Fruit fly (Drosophila melanogaster): Measurements from ENCODE around the gene BG642312.
A peak's percentile ranks its signal among the peaks of the same experiment; 100 is the strongest.

The BG642312 gene

dm6 chr3L:6256408-6257188 is 23.4 kb upstream of the BG642312 start, which contains the start of gene Best2 (continued):
- TF ChIP-seq CG33557 (GFP tag; optimal IDR thresholded peaks at IDR 0.05) (peak; percentile 82), gcm2 (GFP tag; optimal IDR thresholded peaks at IDR 0.05) (no peak), CG8089 (GFP tag; optimal IDR thresholded peaks at IDR 0.05) (peak; percentile 60), CG31441 (GFP tag; IDR thresholded peaks at IDR 0.05) (peak; percentile 88), zen (tag; optimal IDR thresholded peaks at IDR 0.05) (peak; percentile 7), CG11456 (GFP tag; IDR thresholded peaks at IDR 0.05) (peak; percentile 81), CG4424 (GFP tag; optimal IDR thresholded peaks at IDR 0.05) (peak; percentile 86), inv (GFP tag; IDR thresholded peaks at IDR 0.05; ENCODE audit: partially characterized antibody) (no peak), shn (GFP tag; optimal IDR thresholded peaks at IDR 0.05) (peak; percentile 55), CG4404 (GFP tag; IDR thresholded peaks at IDR 0.05) (peak; percentile 89), CG18262 (tag; optimal IDR thresholded peaks at IDR 0.05) (peak; percentile 92), lbe (GFP tag; optimal IDR thresholded peaks at IDR 0.05) (peak; percentile 89), Sox100B (GFP tag; optimal IDR thresholded peaks at IDR 0.05) (peak; percentile 90), CG12744 (GFP tag; optimal IDR thresholded peaks at IDR 0.05) (peak; percentile 48), CG15011 (GFP tag; optimal IDR thresholded peaks at IDR 0.05) (peak; percentile 73), CG3065 (GFP tag; optimal IDR thresholded peaks at IDR 0.05) (no peak), CG11085 (GFP tag; IDR thresholded peaks at IDR 0.05) (peak; percentile 75), CG12104 (GFP tag; optimal IDR thresholded peaks at IDR 0.05) (peak; percentile 83), CG3847 (GFP tag; IDR thresholded peaks at IDR 0.05) (peak; percentile 95), dm (GFP tag; optimal IDR thresholded peaks at IDR 0.05) (peak; percentile 36), CG8290 (GFP tag; optimal IDR thresholded peaks at IDR 0.05) (peak; percentile 41), CG8290 (tag; optimal IDR thresholded peaks at IDR 0.05) (peak in 1 of 2 experiments; percentile 4), CG7372 (GFP tag; IDR thresholded peaks at IDR 0.05) (peak; percentile 93), ci (GFP tag; IDR thresholded peaks at IDR 0.05) (peak; percentile 93), onecut (GFP tag; IDR thresholded peaks at IDR 0.05) (peak; percentile 86)

- peak; percentile 17 for TF ChIP-seq CG12769 (tag; optimal IDR thresholded peaks at IDR 0.05)
- peak; percentile 37 for TF ChIP-seq CG13894 (tag; optimal IDR thresholded peaks at IDR 0.05)
- no peak for TF ChIP-seq NC2β (GFP tag; optimal IDR thresholded peaks at IDR 0.05)
- TF ChIP-seq CG10543 (GFP tag; optimal IDR thresholded peaks at IDR 0.05): no peak
- TF ChIP-seq CG13775 (GFP tag; optimal IDR thresholded peaks at IDR 0.05): no peak
- TF ChIP-seq CG8359 (GFP tag; optimal IDR thresholded peaks at IDR 0.05; ENCODE audit: borderline replicate concordance): no peak
- TF ChIP-seq fru (optimal IDR thresholded peaks at IDR 0.05): no peak
- TF ChIP-seq esg (GFP tag; conservative IDR thresholded peaks at IDR 0.05): no peak
- TF ChIP-seq D (optimal IDR thresholded peaks at IDR 0.05): no peak
- no peak for TF ChIP-seq D (GFP tag; optimal IDR thresholded peaks at IDR 0.05)
- no peak for TF ChIP-seq Chrac-16 (GFP tag; optimal IDR thresholded peaks at IDR 0.05)
- TF ChIP-seq CG9609 (GFP tag; optimal IDR thresholded peaks at IDR 0.05): no peak
- no peak for TF ChIP-seq mam (GFP tag; optimal IDR thresholded peaks at IDR 0.05)
- no peak for TF ChIP-seq so (GFP tag; IDR thresholded peaks at IDR 0.05)
- TF ChIP-seq CG32532 (GFP tag; IDR thresholded peaks at IDR 0.05): no peak
- TF ChIP-seq Mrtf (GFP tag; IDR thresholded peaks at IDR 0.05): no peak
- TF ChIP-seq CG3407 (GFP tag; optimal IDR thresholded peaks at IDR 0.05): no peak
- no peak for TF ChIP-seq pros (GFP tag; optimal IDR thresholded peaks at IDR 0.05)
- TF ChIP-seq Med (GFP tag): peak; percentile 11
- TF ChIP-seq Dek (tag; optimal IDR thresholded peaks at IDR 0.05): no peak
- TF ChIP-seq pfk (GFP tag; optimal IDR thresholded peaks at IDR 0.05): no peak
- no peak for TF ChIP-seq gem (tag; optimal IDR thresholded peaks at IDR 0.05)
- TF ChIP-seq CG7372 (GFP tag; IDR thresholded peaks at IDR 0.05): no peak
- TF ChIP-seq CG14050 (GFP tag; IDR thresholded peaks at IDR 0.05): no peak
- TF ChIP-seq MTF-1 (GFP tag; optimal IDR thresholded peaks at IDR 0.05; ENCODE audit: borderline replicate concordance): no peak
- TF ChIP-seq chinmo (GFP tag; IDR thresholded peaks at IDR 0.05; ENCODE audit: partially characterized antibody): peak; percentile 72; the same call in 1 of the 4 replicates
Measured at dm6 chr3L:6254427-6255105, 21.4 kb upstream of the BG642312 start.
